Worm (Caenorhabditis elegans) whole organism, L3 larva: ENCODE results near the gene srxa-10.
A peak's percentile ranks its signal among the peaks of the same experiment; 100 is the strongest.

ENCODE experiments used
- R02D3.7 ChIP-seq: fragments of 150-350 bp; optimal IDR thresholded peaks from 2 replicates; lab custom pipeline; 2014; ENCODE audit warnings: missing biosample characterization, missing genetic modification characterization
- aly-2 ChIP-seq: fragments of 150-350 bp; optimal IDR thresholded peaks from 2 replicates; lab custom pipeline; 2014; ENCODE audit warnings: missing biosample characterization, missing genetic modification characterization
- ceh-16 ChIP-seq: sonication (generic microtip); optimal IDR thresholded peaks from 2 replicates; lab custom pipeline; 2017; ENCODE audit warnings: missing biosample characterization, missing genetic modification characterization
- ceh-28 ChIP-seq: fragments of 150-350 bp; optimal IDR thresholded peaks from 2 replicates; lab custom pipeline; 2014; ENCODE audit warnings: missing biosample characterization, missing genetic modification reagents, missing genetic modification characterization
- ceh-82 ChIP-seq: fragments of 150-350 bp; optimal IDR thresholded peaks from 2 replicates; lab custom pipeline; 2014; ENCODE audit warnings: missing biosample characterization, missing genetic modification characterization
- ceh-9 ChIP-seq: sonication (generic microtip); optimal IDR thresholded peaks from 2 replicates; lab custom pipeline; 2018; ENCODE audit warnings: missing biosample characterization, missing genetic modification characterization
- daf-12 ChIP-seq: fragments of 150-350 bp; optimal IDR thresholded peaks from 2 replicates; lab custom pipeline; 2014; ENCODE audit warnings: missing biosample characterization, missing genetic modification reagents, missing genetic modification characterization
- egl-27 ChIP-seq: sonication (generic microtip); optimal IDR thresholded peaks from 4 replicates; lab custom pipeline; 2017; ENCODE audit warnings: missing biosample characterization, missing genetic modification reagents, missing genetic modification characterization
- elt-1 ChIP-seq: fragments of 150-350 bp; optimal IDR thresholded peaks from 2 replicates; lab custom pipeline; 2014; ENCODE audit warnings: missing biosample characterization, missing genetic modification characterization
- elt-2 ChIP-seq: sonication (generic microtip); optimal IDR thresholded peaks from 2 replicates; lab custom pipeline; 2016; ENCODE audit warnings: missing genetic modification reagents, mild to moderate bottlenecking, missing genetic modification characterization, missing compliant biosample characterization
- elt-3 ChIP-seq, 3 experiments: fragments of 150-350 bp in 1 of 3; sonication (generic microtip) in 2 of 3; optimal IDR thresholded peaks; 2 replicates in 2 of 3; 4 replicates in 1 of 3; lab custom pipeline; 2014 to 2017; ENCODE audit warnings: missing biosample characterization in 3 of 3, missing genetic modification characterization in 3 of 3
- fkh-10 ChIP-seq: sonication (generic microtip); optimal IDR thresholded peaks from 2 replicates; lab custom pipeline; 2017; ENCODE audit warnings: missing biosample characterization, missing genetic modification reagents, missing genetic modification characterization
- fkh-2 ChIP-seq: fragments of 150-350 bp; optimal IDR thresholded peaks from 2 replicates; lab custom pipeline; 2014; ENCODE audit warnings: missing biosample characterization, missing genetic modification reagents, missing genetic modification characterization
- hmg-11 ChIP-seq: sonication (generic microtip); optimal IDR thresholded peaks from 2 replicates; lab custom pipeline; 2016; ENCODE audit warnings: missing genetic modification characterization, missing compliant biosample characterization
- jun-1 ChIP-seq: fragments of 150-350 bp; optimal IDR thresholded peaks from 2 replicates; lab custom pipeline; 2014; ENCODE audit warnings: missing biosample characterization, missing genetic modification reagents, missing genetic modification characterization
- lin-39 ChIP-seq: fragments of 150-350 bp; optimal IDR thresholded peaks from 2 replicates; lab custom pipeline; 2018; ENCODE audit warnings: missing biosample characterization, missing genetic modification reagents, missing genetic modification characterization
- lsy-12 ChIP-seq: sonication (generic microtip); optimal IDR thresholded peaks from 2 replicates; lab custom pipeline; 2016; ENCODE audit warnings: mild to moderate bottlenecking, missing genetic modification characterization, missing compliant biosample characterization
- mdl-1 ChIP-seq: fragments of 150-350 bp; optimal IDR thresholded peaks from 2 replicates; lab custom pipeline; 2014; ENCODE audit warnings: missing biosample characterization, missing genetic modification characterization
- mml-1 ChIP-seq: fragments of 150-350 bp; sonication (generic microtip); optimal IDR thresholded peaks from 3 replicates; lab custom pipeline; 2014; ENCODE audit warnings: missing biosample characterization, missing genetic modification characterization
- nfya-1 ChIP-seq: sonication (generic microtip); optimal IDR thresholded peaks from 2 replicates; lab custom pipeline; 2017; ENCODE audit warnings: missing genetic modification characterization, mild to moderate bottlenecking, missing compliant biosample characterization, antibody characterized with exemption, moderate library complexity; ENCODE audit not compliant: insufficient read depth
- nhr-11 ChIP-seq: fragments of 150-350 bp; optimal IDR thresholded peaks from 2 replicates; lab custom pipeline; 2014; ENCODE audit warnings: missing biosample characterization, missing genetic modification characterization
- nhr-23 ChIP-seq: fragments of 150-350 bp; optimal IDR thresholded peaks from 2 replicates; lab custom pipeline; 2014; ENCODE audit warnings: missing biosample characterization, missing genetic modification reagents, missing genetic modification characterization
- nhr-237 ChIP-seq: fragments of 150-350 bp; optimal IDR thresholded peaks from 2 replicates; lab custom pipeline; 2014; ENCODE audit warnings: missing biosample characterization, missing genetic modification characterization
- nhr-25 ChIP-seq: sonication (generic microtip); optimal IDR thresholded peaks from 2 replicates; lab custom pipeline; 2017; ENCODE audit warnings: missing biosample characterization, missing genetic modification characterization
- nhr-28 ChIP-seq: fragments of 150-350 bp; optimal IDR thresholded peaks from 2 replicates; lab custom pipeline; 2014; ENCODE audit warnings: missing biosample characterization, missing genetic modification characterization
- nhr-43 ChIP-seq: sonication (generic microtip); optimal IDR thresholded peaks from 2 replicates; lab custom pipeline; 2016; ENCODE audit warnings: mild to moderate bottlenecking, missing genetic modification characterization, missing compliant biosample characterization; ENCODE audit not compliant: poor library complexity, severe bottlenecking
- nhr-67 ChIP-seq: fragments of 150-350 bp; optimal IDR thresholded peaks from 2 replicates; lab custom pipeline; 2014; ENCODE audit warnings: missing biosample characterization, missing genetic modification characterization
- nhr-77 ChIP-seq: fragments of 150-350 bp; optimal IDR thresholded peaks from 2 replicates; lab custom pipeline; 2014; ENCODE audit warnings: missing biosample characterization, missing genetic modification characterization
- pha-4 ChIP-seq: fragments of 150-350 bp; optimal IDR thresholded peaks from 2 replicates; lab custom pipeline; 2014; ENCODE audit warnings: missing biosample characterization, missing genetic modification reagents, missing genetic modification characterization
- skn-1 ChIP-seq: fragments of 150-350 bp; optimal IDR thresholded peaks from 2 replicates; lab custom pipeline; 2014; ENCODE audit warnings: missing biosample characterization, missing genetic modification characterization
- snpc-4 ChIP-seq: fragments of 150-350 bp; optimal IDR thresholded peaks from 2 replicates; lab custom pipeline; 2014; ENCODE audit warnings: missing biosample characterization, missing genetic modification characterization
- tbx-2 ChIP-seq: sonication (generic microtip); optimal IDR thresholded peaks from 2 replicates; lab custom pipeline; 2016; ENCODE audit warnings: mild to moderate bottlenecking, missing genetic modification characterization, missing compliant biosample characterization
- unc-39 ChIP-seq: sonication (generic microtip); optimal IDR thresholded peaks from 4 replicates; lab custom pipeline; 2017; ENCODE audit warnings: missing biosample characterization, missing genetic modification characterization
- unc-62 ChIP-seq: fragments of 150-350 bp; sonication (generic microtip); optimal IDR thresholded peaks from 4 replicates; lab custom pipeline; 2014; ENCODE audit warnings: missing biosample characterization, missing genetic modification reagents, missing genetic modification characterization
- zag-1 ChIP-seq: fragments of 150-350 bp; optimal IDR thresholded peaks from 2 replicates; lab custom pipeline; 2014; ENCODE audit warnings: missing biosample characterization, missing genetic modification characterization
- ztf-11 ChIP-seq: fragments of 150-350 bp; optimal IDR thresholded peaks from 2 replicates; lab custom pipeline; 2014; ENCODE audit warnings: missing biosample characterization, missing genetic modification characterization
- ztf-4 ChIP-seq: fragments of 150-350 bp; optimal IDR thresholded peaks from 2 replicates; lab custom pipeline; 2014; ENCODE audit warnings: missing biosample characterization, missing genetic modification characterization

The srxa-10 gene

DNA sequence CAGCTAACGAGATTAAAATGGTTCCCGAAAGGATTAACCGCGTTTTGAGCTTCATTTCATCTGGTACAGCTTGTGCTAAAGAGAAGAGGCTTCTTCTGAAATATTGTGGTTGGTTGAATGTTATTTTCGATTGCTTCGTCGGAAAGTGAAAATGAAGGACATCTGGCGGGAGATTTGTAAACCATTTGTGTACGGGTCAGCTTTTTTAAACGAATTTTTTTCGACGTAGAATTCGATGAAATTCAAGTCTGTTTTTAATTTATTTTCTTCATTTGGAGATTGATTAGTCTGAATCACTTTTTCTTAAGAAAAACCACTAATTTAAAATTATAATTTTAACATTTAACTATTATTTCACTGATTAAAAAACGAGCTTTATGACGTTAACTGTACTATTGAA lies 16.1 kb downstream of the srxa-10 start, which contains the start of gene sqv-3:
Gene sqv-3, minus strand, starts transcription at position 101 of the 400 bp plus-strand sequence.
- TF ChIP-seq snpc-4 (tag; lab: Kevin White, UChicago) (no peak), egl-27 (tag; lab: Kevin White, UChicago) (no peak), ceh-9 (tag; lab: Kevin White, UChicago) (no peak), nhr-77 (no peak), nhr-67 (no peak), pha-4 (tag; lab: Kevin White, UChicago) (no peak), ceh-16 (tag; lab: Kevin White, UChicago) (no peak), tbx-2 (tag; lab: Kevin White, UChicago) (no peak), ceh-82 (no peak), fkh-2 (tag; lab: Kevin White, UChicago) (no peak), unc-39 (tag; lab: Kevin White, UChicago) (no peak)

DNA sequence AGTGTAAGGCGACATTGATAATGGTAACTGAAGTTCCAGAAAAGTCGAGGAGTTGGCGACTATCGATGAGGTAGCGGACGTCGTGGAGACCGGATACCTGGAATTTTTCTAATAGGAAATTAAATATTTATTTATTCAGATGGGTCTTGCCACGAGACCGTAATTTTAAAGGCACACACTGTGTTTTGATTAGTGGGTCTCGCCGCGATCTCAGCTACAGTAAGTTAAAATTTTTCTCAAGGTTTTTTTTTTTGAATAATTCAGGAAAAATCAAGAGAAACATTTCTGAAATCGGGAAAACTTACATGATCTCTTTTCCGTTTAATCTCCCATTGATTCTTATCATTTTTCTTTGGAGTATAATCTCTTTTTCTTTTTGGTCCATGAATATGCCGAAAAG lies 17.3 kb downstream of the srxa-10 start:
- TF ChIP-seq pha-4 (tag; lab: Kevin White, UChicago), result no peak
- no peak for TF ChIP-seq elt-3 (tag; optimal IDR thresholded peaks at IDR 0.05; lab: Kevin White, UChicago)
- TF ChIP-seq lsy-12 (tag; lab: Kevin White, UChicago), result no peak
- no peak for TF ChIP-seq fkh-2 (tag; lab: Kevin White, UChicago)
- TF ChIP-seq zag-1 (tag; lab: Kevin White, UChicago), result no peak
- no peak for TF ChIP-seq hmg-11 (tag; lab: Kevin White, UChicago)
- TF ChIP-seq ceh-82, result no peak
- no peak for TF ChIP-seq nhr-43 (tag; lab: Kevin White, UChicago)
- TF ChIP-seq nhr-28 (tag; lab: Kevin White, UChicago), result no peak
- no peak for TF ChIP-seq egl-27 (tag; lab: Kevin White, UChicago)
- no peak for TF ChIP-seq jun-1 (tag; lab: Kevin White, UChicago)
- TF ChIP-seq ztf-4, result no peak
- no peak for TF ChIP-seq unc-62 (GFP tag; lab: Kevin White, UChicago)
- TF ChIP-seq mdl-1 (tag; lab: Kevin White, UChicago), result no peak
- no peak for TF ChIP-seq nhr-237 (tag; lab: Kevin White, UChicago)
- TF ChIP-seq nhr-23 (tag; lab: Kevin White, UChicago), result no peak
- TF ChIP-seq nfya-1 (tag; lab: Kevin White, UChicago), result no peak
- TF ChIP-seq R02D3.7 (tag; lab: Kevin White, UChicago), result no peak

DNA sequence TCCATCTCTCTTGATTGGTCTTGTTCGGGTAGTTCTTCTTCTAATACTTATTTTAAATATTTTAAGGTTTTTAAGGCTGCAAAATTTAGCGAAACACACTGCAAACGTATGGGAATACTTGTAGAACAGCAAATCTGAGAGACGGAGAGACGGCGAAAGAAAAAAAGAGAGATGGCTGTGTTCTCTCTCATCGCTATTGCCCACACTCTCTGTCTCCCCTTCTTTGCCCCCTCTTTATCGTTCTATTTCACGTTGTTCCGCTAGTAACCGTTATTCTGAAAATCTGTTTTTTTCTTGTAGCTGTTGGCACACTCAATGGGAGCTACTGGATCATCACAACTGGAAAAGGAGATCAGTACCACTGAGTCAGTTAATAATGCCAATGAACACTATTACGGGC lies 20.0 kb downstream of the srxa-10 start, which contains the start of gene usp-46:
Gene usp-46, plus strand, starts transcription at position 301 of the 400 bp plus-strand sequence.
- TF ChIP-seq unc-62 (GFP tag; lab: Kevin White, UChicago) (no peak), mdl-1 (tag; lab: Kevin White, UChicago) (no peak), pha-4 (tag; lab: Kevin White, UChicago) (no peak), nhr-23 (tag; lab: Kevin White, UChicago) (no peak), daf-12 (tag; lab: Kevin White, UChicago) (no peak), nhr-237 (tag; lab: Kevin White, UChicago) (no peak), hmg-11 (tag; lab: Kevin White, UChicago) (peak; percentile 43), ceh-28 (no peak), mml-1 (tag; lab: Kevin White, UChicago) (no peak), nhr-77 (no peak), ztf-4 (no peak), aly-2 (no peak), lin-39 (tag; lab: Kevin White, UChicago) (peak; percentile 10), ceh-16 (tag; lab: Kevin White, UChicago) (no peak), tbx-2 (tag; lab: Kevin White, UChicago) (no peak), ztf-11 (no peak), elt-2 (tag; lab: Kevin White, UChicago) (peak; percentile 20), nfya-1 (tag; lab: Kevin White, UChicago) (peak; percentile 29), lsy-12 (tag; lab: Kevin White, UChicago) (no peak), nhr-43 (tag; lab: Kevin White, UChicago) (no peak), elt-3 (tag; optimal IDR thresholded peaks at IDR 0.05; lab: Kevin White, UChicago) (no peak), skn-1 (tag; lab: Kevin White, UChicago) (no peak), fkh-10 (GFP tag; lab: Kevin White, UChicago) (no peak), elt-1 (tag; lab: Kevin White, UChicago) (no peak), ceh-9 (tag; lab: Kevin White, UChicago) (no peak), nhr-25 (tag; lab: Kevin White, UChicago) (no peak), snpc-4 (tag; lab: Kevin White, UChicago) (no peak), ceh-82 (no peak), nhr-67 (no peak), nhr-28 (tag; lab: Kevin White, UChicago) (no peak), zag-1 (tag; lab: Kevin White, UChicago) (no peak), nhr-11 (tag; lab: Kevin White, UChicago) (no peak), jun-1 (tag; lab: Kevin White, UChicago) (no peak), egl-27 (tag; lab: Kevin White, UChicago) (no peak)
